Fruit fly (Drosophila melanogaster) whole organism: Measurements from ENCODE around the gene mora.

ENCODE experiments used
- CG8478 ChIP-seq: fragments of >200 bp; optimal IDR thresholded peaks from 2 replicates; lab custom pipeline; 2018; ENCODE audit warnings: inconsistent platforms
- Dll ChIP-seq: fragments of >200 bp; optimal IDR thresholded peaks from 2 replicates; lab custom pipeline; 2017
- EcR ChIP-seq, 2 experiments: fragments of >200 bp; optimal IDR thresholded peaks; 2 replicates each; lab custom pipeline; 2017; ENCODE audit warnings: missing biosample characterization in 2 of 2, missing genetic modification characterization in 2 of 2, missing genetic modification reagents in 2 of 2
- pan ChIP-seq: fragments of >200 bp; optimal IDR thresholded peaks from 2 replicates; lab custom pipeline; 2017
- psq ChIP-seq: fragments of >200 bp; optimal IDR thresholded peaks from 2 replicates; lab custom pipeline; 2017
- usp ChIP-seq: fragments of >200 bp; optimal IDR thresholded peaks from 2 replicates; lab custom pipeline; 2017; ENCODE audit warnings: missing biosample characterization, missing genetic modification characterization, mixed read lengths

DNA sequence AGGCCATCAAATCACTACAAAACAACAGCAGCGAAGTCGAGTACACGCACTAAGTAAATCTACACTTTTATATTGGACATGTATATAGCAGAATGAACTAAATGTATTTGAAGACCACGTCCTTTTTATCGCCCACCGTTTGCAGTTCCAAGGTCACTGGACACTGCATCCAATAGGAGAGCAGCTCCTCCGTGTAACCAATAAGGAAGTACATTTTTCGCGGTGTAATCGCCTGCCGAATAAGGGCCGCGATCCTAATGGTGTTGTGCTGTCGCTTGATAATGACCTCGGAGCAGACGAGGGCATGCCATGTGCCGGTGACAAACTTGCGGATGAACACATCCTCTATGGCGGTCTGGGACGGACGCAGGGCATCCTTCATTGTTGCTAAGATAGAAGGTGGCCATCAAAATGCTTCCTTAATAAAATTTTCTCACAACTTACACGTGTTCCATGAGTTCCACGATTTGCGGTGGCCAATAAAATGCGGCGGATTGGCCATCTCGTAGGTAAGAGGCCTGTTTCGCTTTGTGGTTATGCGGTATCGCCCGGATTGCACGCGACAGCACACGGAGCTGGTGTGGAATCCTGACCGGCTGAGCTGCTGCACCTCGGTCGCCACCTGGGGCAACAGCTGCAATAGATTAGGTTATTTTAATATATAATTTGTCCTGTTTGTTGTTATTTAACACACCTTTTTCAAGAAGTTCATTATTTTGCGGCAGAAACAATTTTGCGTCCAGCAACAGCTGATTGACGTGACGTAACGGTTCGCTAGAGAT is 23.2 kb upstream of the mora start, which contains the start of gene mRpS24:
- TF ChIP-seq CG8478 (no peak), pan (lab: Kevin White, UChicago) (no peak), usp (GFP tag; lab: Kevin White, UChicago) (no peak), EcR (GFP tag; optimal IDR thresholded peaks at IDR 0.05; lab: Kevin White, UChicago) (no peak), psq (lab: Kevin White, UChicago) (no peak), Dll (lab: Kevin White, UChicago) (no peak)
